Worm (Caenorhabditis elegans): Measurements from ENCODE around the gene ZK637.14.

ZK637.14 gene

DNA sequence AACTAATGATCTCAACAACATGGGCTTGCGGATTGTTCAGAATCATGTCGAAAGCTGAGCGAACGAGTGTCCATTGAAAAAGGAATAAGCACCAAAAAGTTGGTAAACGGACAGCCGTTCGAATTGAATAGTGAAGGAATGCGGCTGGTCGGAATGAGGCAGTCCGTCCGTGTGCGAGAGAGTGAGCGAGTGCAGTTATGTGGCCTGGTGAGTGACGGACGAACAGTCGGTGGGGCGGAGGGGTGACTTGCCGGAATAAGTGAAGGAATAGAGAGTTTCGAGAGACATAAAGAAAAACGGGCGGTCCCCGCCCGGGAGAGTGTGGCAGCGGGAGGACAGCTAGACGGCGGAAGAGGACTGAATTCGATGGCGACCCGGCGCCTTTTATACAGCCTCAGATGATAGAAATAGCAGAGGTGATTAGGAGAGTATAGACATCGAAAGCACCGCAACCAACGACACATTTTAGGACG, 23.6 kb downstream of the ZK637.14 start:
- peak; percentile 91 for TF ChIP-seq zfp-3 (GFP tag; conservative IDR thresholded peaks at IDR 0.05)
- peak in 1 of 2 experiments; percentile 97 for TF ChIP-seq unc-62 (GFP tag; optimal IDR thresholded peaks at IDR 0.05 in 1 of 2)
- no peak for TF ChIP-seq unc-62 (tag; optimal IDR thresholded peaks at IDR 0.05)
- no peak for TF ChIP-seq ztf-11 (tag; optimal IDR thresholded peaks at IDR 0.05)
- TF ChIP-seq zip-11 (GFP tag; IDR thresholded peaks at IDR 0.05) = peak; percentile 71; the same call in 1 of the 2 replicates
- TF ChIP-seq skn-1 (tag; optimal IDR thresholded peaks at IDR 0.05) = no peak
- no peak for TF ChIP-seq daf-12 (tag; optimal IDR thresholded peaks at IDR 0.05)
- TF ChIP-seq hmg-1.1 (GFP tag; IDR thresholded peaks at IDR 0.05) = peak; percentile 82
- no peak for TF ChIP-seq arid-1 (GFP tag; conservative IDR thresholded peaks at IDR 0.05)
- peak; percentile 81 for TF ChIP-seq nhr-42 (GFP tag; IDR thresholded peaks at IDR 0.05)
- peak; percentile 26 for TF ChIP-seq lir-3 (tag; optimal IDR thresholded peaks at IDR 0.05)
- peak; percentile 40 to 81 for TF ChIP-seq daf-16 (GFP tag; optimal IDR thresholded peaks at IDR 0.05)
- TF ChIP-seq daf-16 (tag; optimal IDR thresholded peaks at IDR 0.05) = peak; percentile 34
- 0 out of 2 replicates have a peak, but pooled peaks have one; percentile 17 for TF ChIP-seq Y105C5A.15 (GFP tag; IDR thresholded peaks at IDR 0.05)
- TF ChIP-seq sdz-12 (GFP tag; optimal IDR thresholded peaks at IDR 0.05) = no peak
- peak; percentile 52 for TF ChIP-seq nhr-10 (tag; optimal IDR thresholded peaks at IDR 0.05)
- peak; percentile 98 for TF ChIP-seq aha-1 (tag)
- TF ChIP-seq F26F4.8 (GFP tag; conservative IDR thresholded peaks at IDR 0.05) = 0 out of 2 replicates have a peak, but pooled peaks have one; percentile 36
- TF ChIP-seq dmd-8 (GFP tag; IDR thresholded peaks at IDR 0.05) = peak; percentile 75; the same call in 1 of the 2 replicates
- peak; percentile 63 for TF ChIP-seq nhr-6 (tag; optimal IDR thresholded peaks at IDR 0.05)
- 0 out of 2 replicates have a peak, but pooled peaks have one; percentile 51 for TF ChIP-seq lin-29 (GFP tag; IDR thresholded peaks at IDR 0.05)
- TF ChIP-seq tag-97 (GFP tag; IDR thresholded peaks at IDR 0.05) = no peak
- peak; percentile 89 for TF ChIP-seq mxl-3 (GFP tag; optimal IDR thresholded peaks at IDR 0.05)
- TF ChIP-seq nhr-25 (tag; optimal IDR thresholded peaks at IDR 0.05; ENCODE audit: borderline replicate concordance, insufficient read depth) = peak; percentile 0
- peak; percentile 80 for TF ChIP-seq nhr-48 (tag; optimal IDR thresholded peaks at IDR 0.05)
- TF ChIP-seq php-3 (GFP tag; IDR thresholded peaks at IDR 0.05) = peak; percentile 68
- peak; percentile 79 for TF ChIP-seq madf-9 (GFP tag; conservative IDR thresholded peaks at IDR 0.05)
- TF ChIP-seq ceh-20 (GFP tag; IDR thresholded peaks at IDR 0.05) = peak; percentile 80; the same call in 1 of the 2 replicates
- peak; percentile 75; the same call in 1 of the 2 replicates for TF ChIP-seq saeg-2 (GFP tag; IDR thresholded peaks at IDR 0.05)
- TF ChIP-seq pqm-1 (tag; optimal IDR thresholded peaks at IDR 0.05) = peak; percentile 78
- TF ChIP-seq nhr-111 (GFP tag; optimal IDR thresholded peaks at IDR 0.05) = peak; percentile 17
- peak; percentile 83 for TF ChIP-seq mep-1 (tag; optimal IDR thresholded peaks at IDR 0.05)
- peak; percentile 51 for TF ChIP-seq T20F7.1 (GFP tag; optimal IDR thresholded peaks at IDR 0.05)
- 0 out of 2 replicates have a peak, but pooled peaks have one; percentile 9 for TF ChIP-seq dmd-9 (GFP tag; IDR thresholded peaks at IDR 0.05)
- no peak for TF ChIP-seq Y75B8A.6 (GFP tag; IDR thresholded peaks at IDR 0.05)
- peak; percentile 3 to 64 for TF ChIP-seq hif-1 (tag; optimal IDR thresholded peaks at IDR 0.05)
- peak; percentile 67 for TF ChIP-seq nhr-77 (tag; optimal IDR thresholded peaks at IDR 0.05)
- no peak for TF ChIP-seq aly-2 (tag; optimal IDR thresholded peaks at IDR 0.05)
- peak; percentile 95 for TF ChIP-seq lin-1 (GFP tag; IDR thresholded peaks at IDR 0.05)
- TF ChIP-seq fos-1 (tag; optimal IDR thresholded peaks at IDR 0.05) = no peak
- TF ChIP-seq nhr-28 (tag; optimal IDR thresholded peaks at IDR 0.05) = peak; percentile 81
- peak; percentile 65 for TF ChIP-seq snpc-1.2 (GFP tag; IDR thresholded peaks at IDR 0.05)
- TF ChIP-seq pha-4 (GFP tag; IDR thresholded peaks at IDR 0.05) = peak; percentile 90
- TF ChIP-seq pha-4 (tag; optimal IDR thresholded peaks at IDR 0.05) = no peak
- TF ChIP-seq mes-2 (tag; optimal IDR thresholded peaks at IDR 0.05; ENCODE audit: poor library complexity, severe bottlenecking) = peak; percentile 48
- peak; percentile 63 for TF ChIP-seq nhr-102 (tag; optimal IDR thresholded peaks at IDR 0.05)
- TF ChIP-seq egl-43 (GFP tag; IDR thresholded peaks at IDR 0.05) = peak; percentile 90
- peak; percentile 82 for TF ChIP-seq tra-1 (GFP tag; IDR thresholded peaks at IDR 0.05)
- TF ChIP-seq rbr-2 (tag; optimal IDR thresholded peaks at IDR 0.05) = peak; percentile 49
- peak in 1 of 2 experiments; percentile 88; a peak in 1 of 4 replicates for TF ChIP-seq madf-5 (GFP tag; IDR thresholded peaks at IDR 0.05)
- TF ChIP-seq D1046.2 (GFP tag; IDR thresholded peaks at IDR 0.05) = peak; percentile 78; the same call in 1 of the 2 replicates

All from whole organism, L4 larva.